Fruit fly (Drosophila melanogaster): Measurements from ENCODE around the gene CG9801.

Gene CG9801

DNA sequence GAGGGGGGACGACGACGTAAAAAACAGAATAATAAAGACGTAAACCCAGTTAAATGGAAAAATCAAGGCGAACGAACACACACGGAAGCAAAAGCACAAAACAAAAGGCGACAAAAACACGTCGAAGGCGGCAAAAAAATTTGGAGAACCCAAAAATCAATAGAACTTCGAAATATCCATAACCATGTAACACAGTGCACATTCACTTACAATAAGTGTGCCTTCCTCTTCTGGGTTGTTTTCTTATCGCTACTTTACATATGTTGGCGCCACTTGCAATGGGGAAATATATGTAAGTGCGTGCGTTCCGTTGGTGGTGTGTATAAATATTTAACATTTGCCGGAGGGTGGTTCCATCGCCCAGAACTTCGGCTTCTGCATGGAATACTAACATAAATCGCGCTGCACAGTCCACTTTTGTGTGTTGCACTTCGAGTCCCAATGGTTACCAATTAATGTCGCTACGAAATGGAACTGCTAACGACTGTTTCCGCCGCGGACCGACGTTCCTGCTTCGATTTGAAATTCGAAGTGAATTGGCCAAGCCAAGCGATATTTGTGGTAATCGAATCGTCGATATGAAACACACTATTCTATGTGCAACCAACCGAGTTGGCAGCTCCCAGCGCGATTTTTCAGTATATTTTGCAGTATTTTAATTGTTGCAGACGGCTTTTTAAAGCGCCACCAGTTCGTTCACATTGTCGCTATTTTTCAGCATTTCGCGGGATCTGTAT lies at the start of gene CG9801, which contains the start of gene Nasp:
TSS of gene CG9801 (minus strand) at position 542 of the 737 bp plus-strand sequence.
TSS of gene Nasp (plus strand) at position 665 of the 737 bp plus-strand sequence.
- TF ChIP-seq CTCF (optimal IDR thresholded peaks at IDR 0.05) (peak; percentile 45 to 51), CG8478 (optimal IDR thresholded peaks at IDR 0.05) (no peak)

DNA sequence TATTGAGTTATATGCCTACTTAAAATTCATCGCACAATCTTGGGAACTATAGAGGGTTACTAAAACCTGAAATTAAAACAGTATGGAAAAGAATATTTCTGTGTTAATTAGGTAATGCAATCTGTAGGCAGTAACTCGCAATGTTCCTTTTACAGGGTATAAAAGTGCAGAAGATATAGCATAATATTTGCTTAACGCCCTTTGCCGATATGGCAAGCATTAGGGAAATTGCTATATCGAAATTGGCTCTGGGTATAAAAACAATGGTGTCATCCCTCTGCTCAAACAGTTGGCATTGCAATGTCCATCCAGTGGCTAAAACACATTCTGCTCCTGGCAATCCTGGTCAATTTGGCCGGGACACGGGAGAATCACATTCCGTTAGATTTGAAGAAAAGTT lies 46.9 kb upstream of the CG9801 start, which contains the start of gene Ir85a:
TSS of gene Ir85a (plus strand) at position 301 of the 400 bp plus-strand sequence.
- TF ChIP-seq CTCF (optimal IDR thresholded peaks at IDR 0.05) (no peak), CG8478 (optimal IDR thresholded peaks at IDR 0.05) (no peak)

DNA sequence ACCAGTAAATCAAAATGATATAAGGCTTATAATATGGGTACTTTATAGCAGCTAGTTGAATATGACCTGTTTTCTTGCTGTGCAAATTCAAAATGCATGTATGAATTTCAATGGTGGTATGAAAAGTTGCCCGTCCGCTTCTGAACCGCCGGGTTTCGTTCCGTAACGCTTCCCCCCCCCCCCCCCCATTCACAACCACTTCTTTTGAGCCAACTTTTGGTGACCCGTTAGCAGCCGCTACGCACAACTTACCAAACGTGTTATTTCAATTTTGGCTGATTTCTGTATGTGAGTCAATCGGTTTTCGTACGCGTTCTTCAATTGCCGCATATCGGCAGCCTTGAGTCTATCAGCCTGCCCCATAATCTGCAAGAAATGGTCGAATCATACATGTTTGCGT lies 46.3 kb upstream of the CG9801 start:
- TF ChIP-seq CG8478 (optimal IDR thresholded peaks at IDR 0.05) (no peak), CTCF (optimal IDR thresholded peaks at IDR 0.05) (no peak)

DNA sequence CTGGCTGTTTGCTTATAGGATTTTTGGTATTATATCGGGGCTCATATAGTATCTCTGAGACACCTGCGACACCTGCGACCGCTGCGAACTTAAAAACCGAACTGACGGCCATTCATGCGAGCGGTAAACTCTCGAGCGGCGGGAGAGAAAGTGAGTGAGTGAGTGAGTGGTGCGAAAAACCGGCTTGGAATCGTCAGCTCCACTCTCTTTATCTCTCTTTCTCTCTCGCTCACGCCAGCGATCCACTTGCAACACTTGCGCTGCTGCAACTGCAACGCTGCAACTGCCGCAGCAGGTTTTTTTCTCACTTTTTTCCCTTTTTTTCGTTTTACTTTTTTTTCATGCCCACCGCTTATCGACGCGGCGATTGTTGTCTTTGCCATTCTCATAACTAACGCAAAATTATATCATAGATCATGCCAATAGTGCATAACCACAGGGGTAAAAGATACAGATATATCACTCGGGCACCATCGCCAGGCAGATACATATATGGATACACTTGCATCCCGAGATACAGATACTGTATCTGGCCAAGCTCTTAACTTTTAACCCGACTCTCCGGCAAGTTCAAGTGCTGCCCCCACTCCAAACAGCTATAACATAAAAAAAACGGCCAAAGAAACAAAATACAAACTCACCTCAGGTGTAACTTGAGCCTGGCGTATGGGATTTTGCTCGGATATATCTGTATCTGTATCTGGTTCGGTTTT lies 45.1 kb upstream of the CG9801 start:
- TF ChIP-seq CTCF (optimal IDR thresholded peaks at IDR 0.05), result no peak
- no peak for TF ChIP-seq CG8478 (optimal IDR thresholded peaks at IDR 0.05)

DNA sequence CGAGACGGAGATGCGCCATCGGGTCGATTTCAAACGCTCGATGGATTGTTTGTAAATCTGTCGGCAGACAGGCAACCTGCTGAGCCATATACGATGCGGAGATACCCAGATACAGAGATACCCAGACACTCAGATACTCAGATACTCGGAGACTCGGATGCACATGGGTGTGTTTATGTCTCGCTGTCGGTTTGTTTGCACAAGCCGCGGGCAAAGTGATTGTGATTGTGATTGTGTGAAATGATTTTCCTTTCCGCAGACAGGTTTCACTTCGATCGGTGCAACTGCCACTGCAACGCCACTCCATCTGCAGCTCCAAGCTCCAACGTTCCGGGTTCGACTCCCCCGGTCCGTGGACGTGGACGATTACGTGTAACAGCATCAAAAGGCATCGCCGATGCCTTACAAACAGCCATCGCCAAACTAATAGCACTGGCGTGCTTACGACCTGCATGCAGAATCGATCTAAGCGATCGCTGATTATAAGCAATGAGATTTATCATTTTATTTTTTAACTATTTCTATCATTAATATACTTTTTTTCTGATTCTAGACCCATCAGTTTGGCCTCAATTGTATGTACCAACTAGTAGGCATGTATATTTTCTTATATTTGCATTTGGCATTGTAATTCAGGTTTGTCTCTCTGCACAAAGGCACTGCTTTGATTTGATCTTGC lies 41.4 kb upstream of the CG9801 start:
- TF ChIP-seq CG8478 (optimal IDR thresholded peaks at IDR 0.05) (no peak), CTCF (optimal IDR thresholded peaks at IDR 0.05) (no peak)

DNA sequence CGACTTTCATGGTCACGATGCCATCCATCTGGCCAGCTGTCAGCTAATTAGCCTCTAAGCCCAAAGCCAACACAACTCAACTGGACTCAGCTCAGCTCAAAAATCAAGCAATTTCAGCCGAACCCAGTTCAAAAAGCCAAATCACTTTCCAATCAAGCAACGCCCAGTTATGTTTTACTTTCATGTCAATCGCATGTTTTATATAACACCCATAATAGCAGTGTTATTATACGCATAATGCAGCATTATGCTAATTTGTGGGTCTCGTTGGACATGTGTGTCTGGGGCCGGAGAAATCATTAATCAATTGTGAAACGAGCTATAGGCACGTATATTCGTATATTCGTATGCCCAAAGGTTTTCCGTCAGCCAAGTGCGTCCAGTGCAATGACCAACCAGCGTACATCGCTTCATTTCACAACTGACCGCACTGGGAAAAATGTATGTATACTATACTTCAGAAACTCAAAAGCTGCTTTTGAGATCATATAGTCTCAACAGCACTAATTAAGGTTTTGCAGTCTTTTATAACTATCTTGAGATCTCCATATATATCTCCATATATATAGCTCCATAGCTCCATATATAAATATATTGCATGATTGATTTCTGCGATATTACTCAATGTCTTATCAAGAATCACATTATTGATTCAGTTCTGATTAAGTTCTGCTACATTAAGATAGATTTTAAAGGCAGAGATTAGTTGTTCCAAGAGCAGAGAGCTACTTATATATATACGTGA lies 40.2 kb upstream of the CG9801 start:
- TF ChIP-seq CTCF (optimal IDR thresholded peaks at IDR 0.05) (no peak), CG8478 (optimal IDR thresholded peaks at IDR 0.05) (no peak)

DNA sequence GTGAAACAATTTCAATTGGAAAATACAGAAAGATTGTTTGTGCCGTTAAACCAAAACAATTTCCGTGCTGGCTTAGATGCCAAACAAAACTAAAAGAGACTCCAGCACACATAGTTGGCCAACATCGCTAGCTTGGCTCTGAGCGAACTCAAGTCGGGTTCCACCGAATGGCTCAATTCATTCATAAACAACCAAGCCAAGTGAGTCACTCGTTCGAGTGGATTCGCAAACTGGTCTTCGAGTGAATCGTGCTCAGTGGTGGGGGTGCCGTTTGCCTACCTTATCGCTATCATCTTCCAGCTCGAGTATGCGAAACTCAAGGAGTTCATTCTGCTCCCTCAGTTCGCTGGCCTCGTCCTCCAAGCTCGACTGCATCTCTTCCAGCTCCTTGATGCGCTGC lies 38.0 kb upstream of the CG9801 start:
- no peak for TF ChIP-seq CTCF (optimal IDR thresholded peaks at IDR 0.05)
- TF ChIP-seq CG8478 (optimal IDR thresholded peaks at IDR 0.05), result no peak

DNA sequence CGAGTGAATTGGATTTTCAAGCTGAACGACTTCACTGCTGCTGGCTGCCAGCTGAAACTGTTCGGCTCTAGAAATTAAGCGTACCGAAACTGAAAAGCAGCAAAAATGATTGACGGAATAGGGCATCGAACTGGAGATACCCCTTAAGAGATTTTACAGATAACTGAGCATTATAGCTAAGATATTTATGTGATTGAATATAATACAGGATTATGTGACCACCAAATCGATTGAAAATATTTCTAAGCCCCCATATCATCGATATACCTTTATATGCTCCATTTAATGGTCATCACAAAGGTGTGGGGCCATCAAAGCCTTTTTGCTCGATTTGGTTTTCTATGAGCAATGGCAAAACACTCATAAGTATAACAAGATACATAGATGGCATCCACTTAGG lies 37.3 kb upstream of the CG9801 start:
- TF ChIP-seq CTCF (optimal IDR thresholded peaks at IDR 0.05) (no peak), CG8478 (optimal IDR thresholded peaks at IDR 0.05) (no peak)

DNA sequence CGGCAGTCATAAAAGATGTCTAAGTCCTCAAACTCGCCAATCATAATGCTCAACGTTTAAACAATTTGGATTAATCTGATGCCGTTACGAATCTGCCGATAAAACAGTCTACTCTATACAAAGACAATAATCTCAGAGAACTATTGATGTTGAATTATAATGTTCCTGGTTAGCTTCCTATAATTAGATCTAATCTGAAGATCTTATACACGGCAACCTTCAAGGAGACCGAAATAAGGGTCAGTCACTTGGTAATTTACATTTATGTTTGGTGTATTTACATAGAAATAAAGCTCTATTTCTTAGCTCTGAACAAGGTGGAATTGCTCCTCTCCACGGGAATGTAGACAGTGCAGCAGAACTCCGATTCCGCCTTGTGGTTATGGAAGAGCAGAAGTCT lies 33.2 kb upstream of the CG9801 start, which contains the start of gene CG33189:
TSS of gene CG33189 (minus strand) at position 101 of the 400 bp plus-strand sequence.
- no peak for TF ChIP-seq CTCF (optimal IDR thresholded peaks at IDR 0.05)
- TF ChIP-seq CG8478 (optimal IDR thresholded peaks at IDR 0.05), result no peak

DNA sequence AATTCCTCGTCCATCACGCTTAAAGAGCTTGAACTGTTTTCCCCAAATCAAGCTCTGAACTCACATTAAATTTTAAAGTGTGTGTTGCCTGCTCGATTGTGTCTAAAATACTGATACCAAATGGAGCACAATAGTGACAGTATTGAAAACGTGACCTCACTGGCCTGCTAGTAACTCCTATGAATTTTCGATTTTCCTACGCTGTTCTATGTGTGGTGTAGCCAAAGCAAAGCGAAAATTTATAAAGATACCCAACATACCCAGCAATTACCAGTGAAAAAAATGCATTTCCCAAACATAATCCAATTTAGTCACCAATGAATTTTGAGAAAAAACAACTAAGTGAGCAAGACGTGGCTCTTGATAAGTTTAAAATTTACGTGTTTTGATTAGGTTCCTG lies 32.3 kb upstream of the CG9801 start, which contains the start of gene CG33191:
TSS of gene CG33191 (minus strand) at position 101 of the 400 bp plus-strand sequence.
- TF ChIP-seq CG8478 (optimal IDR thresholded peaks at IDR 0.05) (no peak), CTCF (optimal IDR thresholded peaks at IDR 0.05) (no peak)

DNA sequence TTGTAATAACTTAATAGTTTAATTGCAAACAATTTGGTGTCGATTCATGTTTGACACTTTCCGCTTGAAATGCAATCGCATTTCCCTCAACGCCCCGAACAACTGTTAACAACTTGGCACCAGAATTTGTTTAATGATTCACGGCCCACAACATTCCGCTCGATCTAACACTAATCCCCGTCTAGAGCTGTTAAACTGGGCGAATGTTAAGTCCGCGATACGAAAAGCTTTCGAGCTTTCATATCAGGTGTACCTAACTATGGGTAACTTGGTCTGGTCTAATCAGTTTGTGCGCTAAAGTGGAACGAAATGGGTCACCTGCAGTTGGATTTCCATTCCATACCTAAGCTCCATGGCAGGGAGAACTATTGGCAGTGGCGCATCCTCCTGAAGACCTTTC lies 25.7 kb upstream of the CG9801 start, which contains the start of gene CG34301:
TSS of gene CG34301 (plus strand) at position 301 of the 400 bp plus-strand sequence.
- no peak for TF ChIP-seq CTCF (optimal IDR thresholded peaks at IDR 0.05)
- no peak for TF ChIP-seq CG8478 (optimal IDR thresholded peaks at IDR 0.05)

DNA sequence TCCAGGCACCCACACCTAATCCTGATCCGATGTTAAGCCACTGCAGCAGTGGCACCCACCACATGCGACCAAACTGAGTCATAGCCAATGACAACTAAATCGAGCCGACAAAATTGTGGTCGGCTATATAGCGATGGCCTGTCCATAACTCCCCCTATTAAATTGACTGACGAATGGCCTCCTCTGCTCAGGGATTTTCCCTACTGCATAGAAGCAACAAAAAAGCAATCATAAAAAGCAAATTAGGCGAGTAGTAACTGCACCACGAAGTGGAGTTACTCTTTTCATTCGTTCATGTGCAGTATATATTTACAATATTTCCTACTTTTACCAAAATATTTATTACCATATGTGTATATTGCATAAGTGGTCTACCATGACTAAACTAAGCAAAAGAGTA lies 25.1 kb upstream of the CG9801 start, which contains the start of gene CG13318:
TSS of gene CG13318 (minus strand) at position 101 of the 400 bp plus-strand sequence.
- TF ChIP-seq CG8478 (optimal IDR thresholded peaks at IDR 0.05) (no peak), CTCF (optimal IDR thresholded peaks at IDR 0.05) (no peak)

DNA sequence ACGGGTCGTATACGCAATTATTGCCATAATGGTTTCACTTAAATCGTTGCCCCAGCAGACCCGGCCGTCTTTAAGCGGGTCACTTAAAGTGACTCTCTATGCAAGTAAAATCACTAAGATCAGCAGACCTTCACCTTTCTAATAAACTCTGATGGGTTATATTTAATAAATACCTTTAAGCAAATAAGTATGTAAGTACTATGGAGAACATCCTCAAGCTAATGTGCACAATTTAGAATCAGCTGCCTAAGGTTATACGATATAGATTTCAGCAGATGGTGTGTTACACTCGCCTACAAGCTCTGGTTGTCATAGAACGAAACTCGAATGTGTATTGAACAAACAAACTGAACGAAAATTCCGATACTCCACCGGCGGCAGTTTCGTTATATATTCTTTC lies 21.6 kb upstream of the CG9801 start, which contains the start of gene CG8236:
TSS of gene CG8236 (plus strand) at position 301 of the 400 bp plus-strand sequence.
- TF ChIP-seq CG8478 (optimal IDR thresholded peaks at IDR 0.05), result no peak
- no peak for TF ChIP-seq CTCF (optimal IDR thresholded peaks at IDR 0.05)

DNA sequence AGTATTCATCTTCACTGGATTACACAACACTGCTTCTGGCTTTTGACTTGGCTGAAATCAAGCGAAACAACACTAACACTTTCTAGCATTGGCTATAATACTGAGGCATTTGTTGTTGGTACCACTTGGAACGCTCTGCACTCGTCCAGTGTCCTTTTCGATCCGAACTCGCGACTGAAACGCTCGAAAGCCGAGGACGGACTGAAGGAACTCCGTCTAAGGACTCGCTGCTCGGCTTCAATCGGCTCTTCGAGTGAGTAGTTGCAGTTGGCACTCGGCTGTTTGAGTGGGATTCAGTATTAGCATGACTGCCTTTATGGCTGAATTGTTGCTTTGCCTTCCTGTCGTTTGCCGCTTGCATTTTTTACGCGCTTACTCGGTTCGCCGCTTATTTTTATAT lies 20.5 kb upstream of the CG9801 start, which contains the start of the genes CG34135 and CG11768:
TSS of gene CG34135 (minus strand) at position 194 of the 400 bp plus-strand sequence.
TSS of gene CG11768 (minus strand) at position 203 of the 400 bp plus-strand sequence.
- TF ChIP-seq CTCF (optimal IDR thresholded peaks at IDR 0.05) (no peak), CG8478 (optimal IDR thresholded peaks at IDR 0.05) (no peak)
